Fruit fly (Drosophila melanogaster): ENCODE results near the gene CG13895.
A peak's percentile ranks its signal among the peaks of the same experiment; 100 is the strongest.

The CG13895 gene

DNA sequence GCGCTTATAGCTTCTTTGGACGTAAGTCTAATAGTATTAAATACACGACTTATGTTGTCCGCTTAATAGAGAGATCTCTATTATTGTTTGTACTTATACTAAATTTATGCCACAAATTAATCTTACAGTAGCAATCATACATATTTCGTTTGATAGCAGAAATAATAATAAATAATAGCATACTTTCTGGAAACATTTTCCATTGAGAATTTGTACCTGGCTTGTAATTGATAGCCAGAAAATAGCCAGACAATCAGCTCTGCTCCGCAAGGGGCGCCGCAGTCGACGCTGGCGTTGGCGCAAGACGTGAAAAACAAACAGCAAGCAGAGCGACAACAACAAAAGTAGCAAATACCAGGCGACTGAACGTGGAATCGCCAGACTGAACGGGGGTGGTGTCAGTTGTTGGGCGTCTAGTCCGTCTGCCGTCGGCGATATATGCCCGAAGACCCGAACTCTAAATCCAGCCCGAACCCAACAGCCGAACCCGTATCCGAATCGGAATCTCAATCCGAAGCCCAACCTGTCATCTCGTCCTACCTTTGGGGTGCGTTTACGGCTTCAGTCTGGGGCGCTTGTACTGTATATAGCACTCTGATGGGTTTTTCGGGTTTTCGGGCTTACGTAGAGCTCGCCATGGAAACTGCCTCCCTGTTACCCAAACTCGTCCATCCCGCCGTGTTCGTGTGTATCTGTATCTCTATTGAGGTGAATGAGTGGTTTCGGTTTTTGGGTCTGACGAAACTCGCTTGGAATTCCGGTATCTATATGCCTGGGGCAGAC, 8.4 kb downstream of the CG13895 start (continued):
- no peak for TF ChIP-seq CG8281 (tag; optimal IDR thresholded peaks at IDR 0.05)
- no peak for TF ChIP-seq slp2 (GFP tag; optimal IDR thresholded peaks at IDR 0.05)
- TF ChIP-seq Sox102F (GFP tag; optimal IDR thresholded peaks at IDR 0.05) = peak; percentile 27
- TF ChIP-seq Ets97D (GFP tag; optimal IDR thresholded peaks at IDR 0.05) = no peak
- no peak for TF ChIP-seq gcm2 (GFP tag; optimal IDR thresholded peaks at IDR 0.05)
- TF ChIP-seq fd3F (GFP tag; optimal IDR thresholded peaks at IDR 0.05) = peak; percentile 11
- TF ChIP-seq inv (GFP tag; IDR thresholded peaks at IDR 0.05; ENCODE audit: partially characterized antibody) = no peak
- TF ChIP-seq CG13123 (GFP tag; optimal IDR thresholded peaks at IDR 0.05) = no peak
- peak; percentile 41 for TF ChIP-seq Hr3 (GFP tag; optimal IDR thresholded peaks at IDR 0.05)
- TF ChIP-seq Doc3 (GFP tag; IDR thresholded peaks at IDR 0.05; ENCODE audit: partially characterized antibody) = no peak
- no peak for TF ChIP-seq CG3726 (GFP tag; IDR thresholded peaks at IDR 0.05)
- TF ChIP-seq CG6654 (GFP tag; optimal IDR thresholded peaks at IDR 0.05) = no peak
- TF ChIP-seq ap (GFP tag; IDR thresholded peaks at IDR 0.05) = no peak
- no peak for TF ChIP-seq CG15073 (GFP tag; optimal IDR thresholded peaks at IDR 0.05)
- TF ChIP-seq CG7839 (tag; optimal IDR thresholded peaks at IDR 0.05) = peak; percentile 58
- peak; percentile 59 for TF ChIP-seq CoRest (tag; optimal IDR thresholded peaks at IDR 0.05)
- TF ChIP-seq pzg (GFP tag; optimal IDR thresholded peaks at IDR 0.05) = no peak
- peak; percentile 61; the same call in 2 of the 3 replicates for TF ChIP-seq ci (GFP tag; IDR thresholded peaks at IDR 0.05)
- no peak for TF ChIP-seq CG1792 (GFP tag; optimal IDR thresholded peaks at IDR 0.05)
- peak; percentile 39 for TF ChIP-seq CG15011 (GFP tag; optimal IDR thresholded peaks at IDR 0.05)
- TF ChIP-seq Dad (GFP tag; optimal IDR thresholded peaks at IDR 0.05) = peak; percentile 2
- TF ChIP-seq sug (tag; optimal IDR thresholded peaks at IDR 0.05) = peak; percentile 54
- no peak for TF ChIP-seq tgo (GFP tag; IDR thresholded peaks at IDR 0.05)
- TF ChIP-seq CG10959 (GFP tag; IDR thresholded peaks at IDR 0.05) = no peak
- no peak for TF ChIP-seq Drgx (GFP tag; IDR thresholded peaks at IDR 0.05)
- peak; percentile 0 for TF ChIP-seq zen (tag; optimal IDR thresholded peaks at IDR 0.05)
- TF ChIP-seq salm (tag; optimal IDR thresholded peaks at IDR 0.05) = no peak
- TF ChIP-seq CG31224 (GFP tag; IDR thresholded peaks at IDR 0.05) = no peak
- TF ChIP-seq CG13287 (GFP tag; IDR thresholded peaks at IDR 0.05; ENCODE audit: partially characterized antibody) = 0 out of 2 replicates have a peak, but pooled peaks have one; percentile 11
- peak; percentile 59 for TF ChIP-seq nerfin-1 (tag; optimal IDR thresholded peaks at IDR 0.05)
- peak; percentile 66 for TF ChIP-seq grau (tag; optimal IDR thresholded peaks at IDR 0.05)
- TF ChIP-seq da (GFP tag; optimal IDR thresholded peaks at IDR 0.05) = no peak
- TF ChIP-seq Dip2 (GFP tag; IDR thresholded peaks at IDR 0.05) = no peak
- peak; percentile 22; the same call in 1 of the 2 replicates for TF ChIP-seq chm (GFP tag; IDR thresholded peaks at IDR 0.05)
- TF ChIP-seq CG9437 (GFP tag; optimal IDR thresholded peaks at IDR 0.05) = peak; percentile 24
- no peak for TF ChIP-seq CG7928 (GFP tag; optimal IDR thresholded peaks at IDR 0.05)
- no peak for TF ChIP-seq CG13296 (GFP tag; optimal IDR thresholded peaks at IDR 0.05)
- no peak for TF ChIP-seq trem (tag; optimal IDR thresholded peaks at IDR 0.05)
- no peak for TF ChIP-seq CG3407 (GFP tag; optimal IDR thresholded peaks at IDR 0.05)
- TF ChIP-seq CG13775 (GFP tag; optimal IDR thresholded peaks at IDR 0.05) = peak; percentile 60
- TF ChIP-seq ttk (GFP tag; IDR thresholded peaks at IDR 0.05) = peak; percentile 36; the same call in 1 of the 2 replicates
- TF ChIP-seq sim (GFP tag; IDR thresholded peaks at IDR 0.05) = no peak
- TF ChIP-seq CG7372 (GFP tag; IDR thresholded peaks at IDR 0.05) = peak; percentile 11; the same call in 1 of the 2 replicates
- TF ChIP-seq CG6689 (GFP tag; IDR thresholded peaks at IDR 0.05) = no peak; the same call in 1 of the 2 replicates
- peak; percentile 38 for TF ChIP-seq Mad (GFP tag; optimal IDR thresholded peaks at IDR 0.05)
- peak; percentile 7 for TF ChIP-seq Dek (tag; optimal IDR thresholded peaks at IDR 0.05)
- peak; percentile 13 for TF ChIP-seq CG12104 (GFP tag; optimal IDR thresholded peaks at IDR 0.05)
- peak; percentile 29 for TF ChIP-seq cato (GFP tag; optimal IDR thresholded peaks at IDR 0.05; ENCODE audit: borderline replicate concordance)
- TF ChIP-seq CTCF (GFP tag; optimal IDR thresholded peaks at IDR 0.05) = no peak
- peak; percentile 34 for TF ChIP-seq zfh2 (GFP tag; optimal IDR thresholded peaks at IDR 0.05)

All from whole organism, embryonic.